Worm (Caenorhabditis elegans): Measurements from ENCODE around the gene F59C12.4.

DNA sequence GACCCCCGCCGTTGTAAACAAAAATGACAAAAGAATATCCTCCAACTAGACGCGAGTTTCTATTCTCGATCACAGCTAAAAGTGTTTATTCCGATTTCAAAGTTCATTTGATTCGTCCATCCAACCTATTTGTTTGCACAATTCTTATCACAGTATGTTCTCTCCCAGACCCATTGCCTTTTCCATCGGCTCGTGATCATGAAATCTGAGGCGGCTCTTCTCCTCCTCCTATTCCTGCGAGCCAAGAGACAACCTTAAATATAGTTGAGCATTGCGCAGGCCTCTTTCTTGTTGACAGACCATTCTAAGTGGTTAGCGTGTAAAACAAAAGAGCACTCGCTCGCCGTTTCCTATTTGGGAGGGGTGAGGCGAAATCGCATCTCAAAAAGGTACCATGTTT lies 5.5 kb downstream of the F59C12.4 start:
- no peak for TF ChIP-seq pqm-1 (tag; optimal IDR thresholded peaks at IDR 0.05)
- no peak for TF ChIP-seq fkh-10 (GFP tag; optimal IDR thresholded peaks at IDR 0.05)
